Fruit fly (Drosophila melanogaster) Kc167 (cell line): ENCODE measurements around the gene CG33927.

Experiments
- Myc ChIP-seq: fragments of >200 bp; optimal IDR thresholded peaks from 2 replicates; lab custom pipeline; 2017; ENCODE audit warnings: missing external identifiers
- Sin3A ChIP-seq: fragments of >200 bp; optimal IDR thresholded peaks from 2 replicates; lab custom pipeline; 2018; ENCODE audit warnings: missing external identifiers
- h ChIP-seq: fragments of >200 bp; optimal IDR thresholded peaks from 3 replicates; lab custom pipeline; 2018; ENCODE audit warnings: missing external identifiers
- insv ChIP-seq: fragments of >200 bp; optimal IDR thresholded peaks from 3 replicates; lab custom pipeline; 2018; ENCODE audit warnings: missing external identifiers
- psq ChIP-seq: fragments of >200 bp; optimal IDR thresholded peaks from 2 replicates; lab custom pipeline; 2017; ENCODE audit warnings: missing external identifiers
- ttk ChIP-seq: sonication (Bioruptor generic); optimal IDR thresholded peaks from 2 replicates; lab custom pipeline; 2017; ENCODE audit warnings: missing external identifiers

The CG33927 gene

DNA sequence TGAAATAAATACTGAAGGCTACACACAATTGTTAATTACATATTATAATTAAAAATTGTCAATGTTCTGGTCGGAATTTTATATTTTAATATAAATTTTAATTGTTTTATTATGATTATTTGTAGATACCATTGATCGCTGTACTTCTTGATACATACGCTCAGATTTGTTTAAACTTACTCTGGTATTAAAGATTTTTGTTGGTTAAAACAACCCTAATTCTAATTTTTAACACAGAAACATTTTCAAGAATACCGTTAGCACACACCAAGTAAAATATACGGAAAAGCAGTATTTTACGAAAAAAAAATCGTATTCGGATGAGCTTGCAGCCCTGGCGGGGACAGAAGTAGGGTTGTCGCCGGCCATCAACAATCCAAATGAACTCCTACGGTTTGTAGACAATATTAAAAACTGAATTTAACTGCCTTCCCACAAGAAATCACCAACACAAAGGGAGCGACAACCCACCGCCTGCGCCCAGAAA lies 48.7 kb downstream of the CG33927 start, which contains the start of the genes CG9775, MED31 and slx1:
CG9775 (minus strand) TSS at position 223 of the 487 bp plus-strand sequence.
MED31 (plus strand) TSS at position 348 of the 487 bp plus-strand sequence.
slx1 (plus strand) TSS at position 348 of the 487 bp plus-strand sequence.
- TF ChIP-seq psq (lab: Kevin White, UChicago) = no peak
- TF ChIP-seq insv = no peak
- no peak for TF ChIP-seq h
- no peak for TF ChIP-seq Sin3A (lab: Kevin White, UChicago)
- TF ChIP-seq Myc (lab: Kevin White, UChicago) = no peak
- no peak for TF ChIP-seq ttk (lab: Kevin White, UChicago)

DNA sequence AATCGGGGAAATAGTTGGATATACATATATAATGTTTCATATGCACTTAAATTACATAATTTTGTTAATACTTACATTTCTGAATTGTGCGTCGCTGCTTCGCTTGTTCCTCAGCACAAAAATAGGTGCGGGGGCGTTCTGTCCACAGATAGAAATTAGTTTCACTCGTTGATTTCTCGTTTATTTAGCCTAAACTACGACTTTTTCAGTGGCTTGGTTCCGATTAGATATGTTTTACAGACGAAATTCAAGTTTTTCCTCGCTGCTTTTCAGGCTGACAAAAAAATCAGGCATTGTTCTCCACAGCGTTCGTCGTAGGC lies 49.2 kb downstream of the CG33927 start:
- no peak for TF ChIP-seq psq (lab: Kevin White, UChicago)
- no peak for TF ChIP-seq h
- no peak for TF ChIP-seq Sin3A (lab: Kevin White, UChicago)
- no peak for TF ChIP-seq insv
- TF ChIP-seq ttk (lab: Kevin White, UChicago) = no peak
- no peak for TF ChIP-seq Myc (lab: Kevin White, UChicago)

DNA sequence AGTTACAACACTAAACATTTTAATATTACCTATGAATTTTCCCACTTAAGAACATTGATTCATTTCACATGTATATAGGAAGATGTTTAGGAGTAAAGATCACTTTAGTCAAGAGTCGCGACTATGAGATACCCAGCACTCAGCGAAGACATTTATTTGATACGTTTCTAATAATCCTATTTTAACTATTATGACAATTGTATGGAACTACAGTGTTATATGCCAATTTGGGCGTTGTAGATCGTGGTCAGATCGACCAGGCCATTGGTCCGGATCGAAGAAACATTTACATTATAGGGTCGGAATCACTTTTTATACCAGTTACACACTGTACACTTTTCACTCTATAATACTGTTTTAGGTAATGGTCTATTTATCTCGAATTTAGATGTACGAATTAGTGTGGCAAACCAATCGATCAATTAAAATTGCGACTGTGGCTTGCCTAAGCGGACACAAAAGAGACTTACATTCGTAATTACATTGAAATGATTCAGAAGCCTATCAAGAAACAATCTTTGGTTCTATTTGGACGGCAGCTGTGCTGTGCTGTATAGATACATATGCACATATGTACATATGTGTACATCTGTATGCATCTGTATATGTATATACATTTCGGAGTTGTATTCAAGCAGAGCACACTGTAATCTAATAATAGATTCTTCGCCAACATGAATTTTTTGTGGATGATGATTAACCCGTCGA lies 49.7 kb downstream of the CG33927 start:
- TF ChIP-seq psq (lab: Kevin White, UChicago) (no peak), insv (no peak)
